Worm (Caenorhabditis elegans) whole organism, L4 larva: ENCODE measurements around the gene suca-1.

Experiments
- F37D6.2 ChIP-seq: sonication (generic microtip); optimal IDR thresholded peaks from 2 replicates; lab custom pipeline; 2016; ENCODE audit warnings: mild to moderate bottlenecking, missing genetic modification characterization, missing compliant biosample characterization
- F44E2.7 ChIP-seq: fragments of 200-800 bp; sonication (Bioruptor generic); IDR thresholded peaks from 2 replicates; pipeline ENCODE4 v2.1.2; 2022; ENCODE audit warnings: missing genetic modification characterization, missing compliant biosample characterization
- R02D3.7 ChIP-seq: fragments of 150-350 bp; sonication (generic microtip); optimal IDR thresholded peaks from 3 replicates; lab custom pipeline; 2014; ENCODE audit warnings: missing biosample characterization, missing genetic modification characterization
- T20F7.1 ChIP-seq: fragments of 200-800 bp; sonication (Bioruptor generic); optimal IDR thresholded peaks from 2 replicates; lab custom pipeline; 2018; ENCODE audit warnings: mild to moderate bottlenecking, missing genetic modification characterization, missing compliant biosample characterization
- T26A8.4 ChIP-seq: fragments of 200-800 bp; sonication (Bioruptor generic); IDR thresholded peaks from 2 replicates; pipeline ENCODE4 v1.3.6; 2022; ENCODE audit warnings: missing genetic modification characterization, missing compliant biosample characterization
- Y105C5A.15 ChIP-seq: fragments of 200-800 bp; sonication (Bioruptor generic); IDR thresholded peaks from 2 replicates; pipeline ENCODE4 v1.3.6; 2022; ENCODE audit warnings: missing genetic modification characterization, missing compliant biosample characterization
- Y48G9A.11 ChIP-seq: fragments of 200-800 bp; sonication (Bioruptor generic); IDR thresholded peaks from 2 replicates; pipeline ENCODE4 v1.3.6; 2022; ENCODE audit warnings: missing genetic modification reagents, missing genetic modification characterization, missing compliant biosample characterization
- Y5F2A.4 ChIP-seq: fragments of 200-800 bp; sonication (Bioruptor generic); optimal IDR thresholded peaks from 2 replicates; lab custom pipeline; 2018; ENCODE audit warnings: mild to moderate bottlenecking, missing genetic modification characterization, missing compliant biosample characterization
- ZK546.5 ChIP-seq, 2 experiments: sonication (generic microtip); optimal IDR thresholded peaks; 2 replicates each; lab custom pipeline; 2017; ENCODE audit warnings: missing biosample characterization in 2 of 2, missing genetic modification characterization in 2 of 2
- aly-2 ChIP-seq: sonication (generic microtip); optimal IDR thresholded peaks from 2 replicates; lab custom pipeline; 2018; ENCODE audit warnings: missing biosample characterization, missing genetic modification characterization
- ama-1 ChIP-seq: fragments of 150-350 bp; optimal IDR thresholded peaks from 2 replicates; lab custom pipeline; 2014; ENCODE audit warnings: inconsistent platforms, mixed read lengths
- attf-4 ChIP-seq: sonication (generic microtip); optimal IDR thresholded peaks from 3 replicates; lab custom pipeline; 2017; ENCODE audit warnings: missing biosample characterization, missing genetic modification characterization
- ceh-20 ChIP-seq: fragments of 200-800 bp; sonication (Bioruptor generic); IDR thresholded peaks from 2 replicates; pipeline ENCODE4 v1.3.6; 2022; ENCODE audit warnings: missing genetic modification reagents, missing genetic modification characterization, missing compliant biosample characterization
- cey-2 ChIP-seq: sonication (generic microtip); optimal IDR thresholded peaks from 3 replicates; lab custom pipeline; 2017; ENCODE audit warnings: missing genetic modification characterization, mild to moderate bottlenecking, missing compliant biosample characterization, antibody characterized with exemption, borderline replicate concordance; ENCODE audit not compliant: insufficient read depth
- ctbp-1 ChIP-seq: fragments of 200-800 bp; sonication (Bioruptor generic); IDR thresholded peaks from 2 replicates; pipeline ENCODE4 v1.3.6; 2022; ENCODE audit warnings: missing genetic modification reagents, missing genetic modification characterization, missing compliant biosample characterization
- daf-8 ChIP-seq: fragments of 200-800 bp; sonication (Bioruptor generic); IDR thresholded peaks from 2 replicates; pipeline ENCODE4 v1.3.6; 2022; ENCODE audit warnings: missing genetic modification characterization, missing compliant biosample characterization
- dmd-8 ChIP-seq: fragments of 200-800 bp; sonication (Bioruptor generic); IDR thresholded peaks from 2 replicates; pipeline ENCODE4 v1.3.6; 2022; ENCODE audit warnings: missing genetic modification characterization, missing compliant biosample characterization
- dmd-9 ChIP-seq: fragments of 200-800 bp; sonication (Bioruptor generic); IDR thresholded peaks from 2 replicates; pipeline ENCODE4 v1.3.6; 2022; ENCODE audit warnings: missing genetic modification reagents, missing genetic modification characterization, missing compliant biosample characterization
- duxl-1 ChIP-seq: sonication (generic microtip); optimal IDR thresholded peaks from 2 replicates; lab custom pipeline; 2016; ENCODE audit warnings: mild to moderate bottlenecking, missing genetic modification characterization, moderate library complexity, missing compliant biosample characterization; ENCODE audit not compliant: poor library complexity
- fos-1 ChIP-seq: fragments of 150-350 bp; optimal IDR thresholded peaks from 2 replicates; lab custom pipeline; 2014; ENCODE audit warnings: missing biosample characterization, missing genetic modification characterization
- gei-8 ChIP-seq: fragments of 200-800 bp; sonication (Bioruptor generic); optimal IDR thresholded peaks from 2 replicates; lab custom pipeline; 2018; ENCODE audit warnings: mild to moderate bottlenecking, missing genetic modification characterization, missing compliant biosample characterization
- hlh-30 ChIP-seq: sonication (generic microtip); optimal IDR thresholded peaks from 2 replicates; lab custom pipeline; 2017; ENCODE audit warnings: antibody characterized with exemption, mild to moderate bottlenecking, missing genetic modification characterization, missing compliant biosample characterization; ENCODE audit not compliant: insufficient read depth
- jun-1 ChIP-seq: fragments of 150-350 bp; optimal IDR thresholded peaks from 2 replicates; lab custom pipeline; 2014; ENCODE audit warnings: missing biosample characterization, missing genetic modification reagents, missing genetic modification characterization
- lim-7 ChIP-seq: fragments of 200-800 bp; sonication (Bioruptor generic); IDR thresholded peaks from 2 replicates; pipeline ENCODE4 v1.3.6; 2022; ENCODE audit warnings: missing genetic modification characterization, missing compliant biosample characterization
- lin-1 ChIP-seq: fragments of 200-800 bp; sonication (Bioruptor generic); IDR thresholded peaks from 2 replicates; pipeline ENCODE4 v1.3.6; 2022; ENCODE audit warnings: missing genetic modification reagents, missing genetic modification characterization, missing compliant biosample characterization
- lir-3 ChIP-seq: sonication (generic microtip); optimal IDR thresholded peaks from 2 replicates; lab custom pipeline; 2016; ENCODE audit warnings: mild to moderate bottlenecking, missing genetic modification characterization, missing compliant biosample characterization
- lsy-2 ChIP-seq, 2 experiments: fragments of 150-350 bp in 1 of 2; sonication (generic microtip) in 1 of 2; optimal IDR thresholded peaks; 2 replicates each; lab custom pipeline; 2014 to 2017; ENCODE audit warnings: missing biosample characterization in 2 of 2, missing genetic modification characterization in 2 of 2
- madf-9 ChIP-seq: fragments of 200-800 bp; sonication (Bioruptor generic); conservative IDR thresholded peaks from 2 replicates; pipeline ENCODE4 v1.3.6; 2022; ENCODE audit warnings: missing genetic modification reagents, missing genetic modification characterization, missing compliant biosample characterization
- mdl-1 ChIP-seq, 2 experiments: fragments of 150-350 bp in 1 of 2; sonication (generic microtip) in 1 of 2; optimal IDR thresholded peaks; 2 replicates each; lab custom pipeline; 2014 to 2017; ENCODE audit warnings: missing biosample characterization in 2 of 2, missing genetic modification characterization in 2 of 2
- mep-1 ChIP-seq: fragments of 150-350 bp; sonication (generic microtip); optimal IDR thresholded peaks from 3 replicates; lab custom pipeline; 2014; ENCODE audit warnings: missing biosample characterization, missing genetic modification characterization
- mxl-2 ChIP-seq: fragments of 200-800 bp; sonication (Bioruptor generic); conservative IDR thresholded peaks from 2 replicates; pipeline ENCODE4 v1.3.6; 2022; ENCODE audit warnings: missing genetic modification reagents, missing genetic modification characterization, missing compliant biosample characterization
- nhr-11 ChIP-seq: fragments of 150-350 bp; optimal IDR thresholded peaks from 2 replicates; lab custom pipeline; 2014; ENCODE audit warnings: missing biosample characterization, missing genetic modification characterization
- nhr-237 ChIP-seq: sonication (generic microtip); optimal IDR thresholded peaks from 2 replicates; lab custom pipeline; 2017; ENCODE audit warnings: missing biosample characterization, missing genetic modification characterization
- nhr-41 ChIP-seq: fragments of 200-800 bp; sonication (Bioruptor generic); IDR thresholded peaks from 2 replicates; pipeline ENCODE4 v1.3.6; 2022; ENCODE audit warnings: missing genetic modification reagents, missing genetic modification characterization, missing compliant biosample characterization
- nhr-77 ChIP-seq: fragments of 150-350 bp; optimal IDR thresholded peaks from 2 replicates; lab custom pipeline; 2014; ENCODE audit warnings: missing biosample characterization, missing genetic modification characterization
- pha-4 ChIP-seq, 2 experiments: fragments of 150-350 bp in 1 of 2; fragments of 200-800 bp in 1 of 2; sonication (Bioruptor generic) in 1 of 2; IDR thresholded peaks in 1 of 2; optimal IDR thresholded peaks in 1 of 2; 2 replicates each; pipeline versions ENCODE4 v1.3.6 to Lab custom; 2014 to 2022; ENCODE audit warnings: missing genetic modification characterization in 2 of 2, missing genetic modification reagents in 2 of 2, missing biosample characterization in 1 of 2, missing compliant biosample characterization in 1 of 2
- pqm-1 ChIP-seq: sonication (generic microtip); optimal IDR thresholded peaks from 2 replicates; lab custom pipeline; 2017; ENCODE audit warnings: missing biosample characterization, missing genetic modification characterization
- rbr-2 ChIP-seq: sonication (generic microtip); optimal IDR thresholded peaks from 2 replicates; lab custom pipeline; 2016; ENCODE audit warnings: missing genotype, missing genetic modification characterization, missing compliant biosample characterization
- saeg-2 ChIP-seq: fragments of 200-800 bp; sonication (Bioruptor generic); IDR thresholded peaks from 2 replicates; pipeline ENCODE4 v1.3.6; 2022; ENCODE audit warnings: missing genetic modification reagents, missing genetic modification characterization, missing compliant biosample characterization
- skn-1 ChIP-seq: fragments of 150-350 bp; optimal IDR thresholded peaks from 2 replicates; lab custom pipeline; 2014; ENCODE audit warnings: missing biosample characterization, missing genetic modification characterization
- tra-1 ChIP-seq: fragments of 200-800 bp; sonication (Bioruptor generic); IDR thresholded peaks from 2 replicates; pipeline ENCODE4 v1.3.6; 2022; ENCODE audit warnings: missing genetic modification reagents, missing genetic modification characterization, missing compliant biosample characterization
- unc-62 ChIP-seq, 3 experiments: fragments of 150-350 bp in 1 of 3; sonication (generic microtip); optimal IDR thresholded peaks in 2 of 3; peaks in 1 of 3; 1 replicate in 1 of 3; 2 replicates in 2 of 3; lab custom pipeline; 2014 to 2017; ENCODE audit warnings: missing biosample characterization in 3 of 3, missing genetic modification characterization in 3 of 3, missing genetic modification reagents in 3 of 3, missing genotype in 1 of 3
- vab-7 ChIP-seq: fragments of 200-800 bp; sonication (Bioruptor generic); IDR thresholded peaks from 2 replicates; pipeline ENCODE4 v1.3.6; 2022; ENCODE audit warnings: missing genetic modification reagents, missing genetic modification characterization, missing compliant biosample characterization
- zag-1 ChIP-seq: fragments of 150-350 bp; optimal IDR thresholded peaks from 2 replicates; lab custom pipeline; 2014; ENCODE audit warnings: missing biosample characterization, missing genetic modification characterization
- zfp-2 ChIP-seq: sonication (generic microtip); optimal IDR thresholded peaks from 2 replicates; lab custom pipeline; 2016; ENCODE audit warnings: mild to moderate bottlenecking, missing genetic modification characterization, missing compliant biosample characterization
- zfp-3 ChIP-seq: fragments of 200-800 bp; sonication (Bioruptor generic); conservative IDR thresholded peaks from 2 replicates; pipeline ENCODE4 v1.3.6; 2022; ENCODE audit warnings: missing genetic modification reagents, missing genetic modification characterization, missing compliant biosample characterization
- zip-11 ChIP-seq: fragments of 200-800 bp; sonication (Bioruptor generic); IDR thresholded peaks from 2 replicates; pipeline ENCODE4 v1.3.6; 2022; ENCODE audit warnings: missing genetic modification characterization, missing compliant biosample characterization
- ztf-11 ChIP-seq: fragments of 150-350 bp; optimal IDR thresholded peaks from 2 replicates; lab custom pipeline; 2014; ENCODE audit warnings: missing biosample characterization, missing genetic modification characterization
- ztf-7 ChIP-seq: fragments of 150-350 bp; optimal IDR thresholded peaks from 2 replicates; lab custom pipeline; 2014; ENCODE audit warnings: missing biosample characterization, missing genetic modification characterization

Gene suca-1

ce11 chrX:10901766-10902165 lies 1.9 kb upstream of the suca-1 start (continued):
- TF ChIP-seq cey-2 (tag; lab: Kevin White, UChicago): no peak
- TF ChIP-seq, all 104 proteins: peak for 17

ce11 chrX:10900952-10901351 lies 1.0 kb upstream of the suca-1 start:
- TF ChIP-seq T26A8.4 (GFP tag; lab: Robert Waterston, UW) (no peak), nhr-237 (tag; lab: Kevin White, UChicago) (no peak), lin-1 (GFP tag; lab: Robert Waterston, UW) (no peak), mep-1 (tag; lab: Kevin White, UChicago) (peak; percentile 79), fos-1 (tag; lab: Kevin White, UChicago) (no peak), Y48G9A.11 (GFP tag; lab: Robert Waterston, UW) (no peak), lsy-2 (tag; optimal IDR thresholded peaks at IDR 0.05; lab: Kevin White, UChicago) (peak in 1 of 2 experiments; percentile 61), tra-1 (GFP tag; lab: Robert Waterston, UW) (no peak), F44E2.7 (GFP tag; lab: Robert Waterston, UW) (no peak), T20F7.1 (GFP tag; lab: Kevin White, UChicago) (no peak), ztf-7 (tag; lab: Kevin White, UChicago) (no peak), rbr-2 (tag; lab: Kevin White, UChicago) (peak; percentile 66), mdl-1 (tag; optimal IDR thresholded peaks at IDR 0.05; lab: Kevin White, UChicago) (peak in 1 of 2 experiments; percentile 79), Y105C5A.15 (no peak), lir-3 (tag; lab: Kevin White, UChicago) (no peak), zip-11 (no peak), Y5F2A.4 (GFP tag; lab: Kevin White, UChicago) (no peak), zfp-3 (GFP tag; lab: Robert Waterston, UW) (no peak), dmd-9 (GFP tag; lab: Robert Waterston, UW) (no peak), vab-7 (GFP tag; lab: Robert Waterston, UW) (no peak), hlh-30 (peak; percentile 49), saeg-2 (no peak), aly-2 (tag; lab: Kevin White, UChicago) (no peak), nhr-11 (tag; lab: Kevin White, UChicago) (peak; percentile 87), ctbp-1 (GFP tag; lab: Robert Waterston, UW) (0 out of 2 replicates have a peak, but pooled peaks have one; percentile 38), pqm-1 (tag; lab: Kevin White, UChicago) (no peak), duxl-1 (tag; lab: Kevin White, UChicago) (no peak), ztf-11 (tag; lab: Kevin White, UChicago) (no peak), R02D3.7 (tag; lab: Kevin White, UChicago) (no peak), gei-8 (no peak), nhr-41 (GFP tag; lab: Robert Waterston, UW) (no peak), lim-7 (GFP tag; lab: Robert Waterston, UW) (no peak), ama-1 (no peak), pha-4 (GFP tag; IDR thresholded peaks at IDR 0.05; lab: Robert Waterston, UW) (no peak), pha-4 (tag; optimal IDR thresholded peaks at IDR 0.05; lab: Kevin White, UChicago) (no peak), unc-62 (GFP tag; optimal IDR thresholded peaks at IDR 0.05 in 1 of 2; lab: Kevin White, UChicago) (peak in 1 of 2 experiments; percentile 97), unc-62 (tag; optimal IDR thresholded peaks at IDR 0.05; lab: Kevin White, UChicago) (no peak), zfp-2 (tag; lab: Kevin White, UChicago) (no peak), nhr-77 (tag; lab: Kevin White, UChicago) (peak; percentile 49), zag-1 (tag; lab: Kevin White, UChicago) (no peak), F37D6.2 (no peak), attf-4 (no peak), mxl-2 (GFP tag; lab: Robert Waterston, UW) (no peak), jun-1 (tag; lab: Kevin White, UChicago) (no peak), ceh-20 (GFP tag; lab: Robert Waterston, UW) (no peak), ZK546.5 (tag; optimal IDR thresholded peaks at IDR 0.05; lab: Kevin White, UChicago) (no peak), madf-9 (GFP tag; lab: Robert Waterston, UW) (0 out of 2 replicates have a peak, but pooled peaks have one; percentile 23), dmd-8 (GFP tag; lab: Robert Waterston, UW) (no peak), daf-8 (GFP tag; lab: Robert Waterston, UW) (no peak), skn-1 (tag; lab: Kevin White, UChicago) (no peak)
